Worm (Caenorhabditis elegans) whole organism, L4 larva: ENCODE data around the gene C38H2.3.

Source experiments
- F37D6.2 ChIP-seq: sonication (generic microtip); optimal IDR thresholded peaks from 2 replicates; lab custom pipeline; 2016; ENCODE audit warnings: mild to moderate bottlenecking, missing genetic modification characterization, missing compliant biosample characterization
- F44E2.7 ChIP-seq: fragments of 200-800 bp; sonication (Bioruptor generic); IDR thresholded peaks from 2 replicates; pipeline ENCODE4 v2.1.2; 2022; ENCODE audit warnings: missing genetic modification characterization, missing compliant biosample characterization
- Y105C5A.15 ChIP-seq: fragments of 200-800 bp; sonication (Bioruptor generic); IDR thresholded peaks from 2 replicates; pipeline ENCODE4 v1.3.6; 2022; ENCODE audit warnings: missing genetic modification characterization, missing compliant biosample characterization
- Y48G9A.11 ChIP-seq: fragments of 200-800 bp; sonication (Bioruptor generic); IDR thresholded peaks from 2 replicates; pipeline ENCODE4 v1.3.6; 2022; ENCODE audit warnings: missing genetic modification reagents, missing genetic modification characterization, missing compliant biosample characterization
- ZK337.2 ChIP-seq: fragments of 200-800 bp; sonication (Bioruptor generic); IDR thresholded peaks from 2 replicates; pipeline ENCODE4 v1.3.6; 2022; ENCODE audit warnings: missing genetic modification reagents, missing genetic modification characterization, missing compliant biosample characterization
- ZK546.5 ChIP-seq, 2 experiments: sonication (generic microtip); optimal IDR thresholded peaks; 2 replicates each; lab custom pipeline; 2017; ENCODE audit warnings: missing biosample characterization in 2 of 2, missing genetic modification characterization in 2 of 2
- aha-1 ChIP-seq: fragments of 150-350 bp; peaks from one replicate; lab custom pipeline; 2014; ENCODE audit warnings: missing biosample characterization, missing genetic modification characterization
- ceh-20 ChIP-seq: fragments of 200-800 bp; sonication (Bioruptor generic); IDR thresholded peaks from 2 replicates; pipeline ENCODE4 v1.3.6; 2022; ENCODE audit warnings: missing genetic modification reagents, missing genetic modification characterization, missing compliant biosample characterization
- ceh-28 ChIP-seq: fragments of 150-350 bp; optimal IDR thresholded peaks from 2 replicates; lab custom pipeline; 2014; ENCODE audit warnings: missing biosample characterization, missing genetic modification reagents, missing genetic modification characterization
- ceh-32 ChIP-seq: sonication (generic microtip); optimal IDR thresholded peaks from 2 replicates; lab custom pipeline; 2016; ENCODE audit warnings: mild to moderate bottlenecking, missing genetic modification characterization, missing compliant biosample characterization; ENCODE audit not compliant: poor library complexity
- ces-1 ChIP-seq: fragments of 150-350 bp; sonication (generic microtip); optimal IDR thresholded peaks from 4 replicates; lab custom pipeline; 2014; ENCODE audit warnings: missing biosample characterization, missing genetic modification reagents, missing genetic modification characterization
- ctbp-1 ChIP-seq: fragments of 200-800 bp; sonication (Bioruptor generic); IDR thresholded peaks from 2 replicates; pipeline ENCODE4 v1.3.6; 2022; ENCODE audit warnings: missing genetic modification reagents, missing genetic modification characterization, missing compliant biosample characterization
- daf-12 ChIP-seq: fragments of 150-350 bp; optimal IDR thresholded peaks from 2 replicates; lab custom pipeline; 2014; ENCODE audit warnings: missing biosample characterization, missing genetic modification reagents, missing genetic modification characterization
- daf-16 ChIP-seq, 3 experiments: sonication (generic microtip); optimal IDR thresholded peaks; 2 replicates each; lab custom pipeline; 2016 to 2017; ENCODE audit warnings: missing genetic modification characterization in 3 of 3, missing genetic modification reagents in 3 of 3, mild to moderate bottlenecking in 2 of 3, missing compliant biosample characterization in 2 of 3, missing biosample characterization in 1 of 3, moderate library complexity in 1 of 3
- daf-19 ChIP-seq: fragments of 200-800 bp; sonication (Bioruptor generic); conservative IDR thresholded peaks from 2 replicates; pipeline ENCODE4 v1.3.6; 2022; ENCODE audit warnings: missing genetic modification characterization, missing compliant biosample characterization
- daf-8 ChIP-seq: fragments of 200-800 bp; sonication (Bioruptor generic); IDR thresholded peaks from 2 replicates; pipeline ENCODE4 v1.3.6; 2022; ENCODE audit warnings: missing genetic modification characterization, missing compliant biosample characterization
- dmd-6 ChIP-seq: fragments of 200-800 bp; sonication (Bioruptor generic); IDR thresholded peaks from 2 replicates; pipeline ENCODE4 v1.3.6; 2022; ENCODE audit warnings: missing genetic modification reagents, missing genetic modification characterization, missing compliant biosample characterization
- dmd-9 ChIP-seq: fragments of 200-800 bp; sonication (Bioruptor generic); IDR thresholded peaks from 2 replicates; pipeline ENCODE4 v1.3.6; 2022; ENCODE audit warnings: missing genetic modification reagents, missing genetic modification characterization, missing compliant biosample characterization
- dpl-1 ChIP-seq: fragments of 150-350 bp; optimal IDR thresholded peaks from 2 replicates; lab custom pipeline; 2014; ENCODE audit warnings: missing biosample characterization, missing genetic modification reagents, missing genetic modification characterization
- fkh-10 ChIP-seq: fragments of 150-350 bp; optimal IDR thresholded peaks from 2 replicates; lab custom pipeline; 2014; ENCODE audit warnings: missing biosample characterization, missing genetic modification reagents, missing genetic modification characterization
- gei-8 ChIP-seq: fragments of 200-800 bp; sonication (Bioruptor generic); optimal IDR thresholded peaks from 2 replicates; lab custom pipeline; 2018; ENCODE audit warnings: mild to moderate bottlenecking, missing genetic modification characterization, missing compliant biosample characterization
- hlh-30 ChIP-seq: sonication (generic microtip); optimal IDR thresholded peaks from 2 replicates; lab custom pipeline; 2017; ENCODE audit warnings: antibody characterized with exemption, mild to moderate bottlenecking, missing genetic modification characterization, missing compliant biosample characterization; ENCODE audit not compliant: insufficient read depth
- jun-1 ChIP-seq: fragments of 150-350 bp; optimal IDR thresholded peaks from 2 replicates; lab custom pipeline; 2014; ENCODE audit warnings: missing biosample characterization, missing genetic modification reagents, missing genetic modification characterization
- lir-3 ChIP-seq: sonication (generic microtip); optimal IDR thresholded peaks from 2 replicates; lab custom pipeline; 2016; ENCODE audit warnings: mild to moderate bottlenecking, missing genetic modification characterization, missing compliant biosample characterization
- lsy-2 ChIP-seq, 2 experiments: fragments of 150-350 bp in 1 of 2; sonication (generic microtip) in 1 of 2; optimal IDR thresholded peaks; 2 replicates each; lab custom pipeline; 2014 to 2017; ENCODE audit warnings: missing biosample characterization in 2 of 2, missing genetic modification characterization in 2 of 2
- madf-5 ChIP-seq, 2 experiments: fragments of 200-800 bp; sonication (Bioruptor generic); IDR thresholded peaks; 2 replicates each; pipeline ENCODE4 v1.3.6; 2022; ENCODE audit warnings: missing compliant biosample characterization in 2 of 2, missing genetic modification characterization in 2 of 2
- mep-1 ChIP-seq: fragments of 150-350 bp; sonication (generic microtip); optimal IDR thresholded peaks from 3 replicates; lab custom pipeline; 2014; ENCODE audit warnings: missing biosample characterization, missing genetic modification characterization
- mxl-3 ChIP-seq: fragments of 200-800 bp; sonication (Bioruptor generic); optimal IDR thresholded peaks from 2 replicates; lab custom pipeline; 2018; ENCODE audit warnings: mild to moderate bottlenecking, missing genetic modification characterization, missing compliant biosample characterization
- nhr-6 ChIP-seq: fragments of 150-350 bp; optimal IDR thresholded peaks from 2 replicates; lab custom pipeline; 2014; ENCODE audit warnings: missing biosample characterization, missing genetic modification characterization
- nhr-76 ChIP-seq: fragments of 150-350 bp; optimal IDR thresholded peaks from 2 replicates; lab custom pipeline; 2014; ENCODE audit warnings: missing biosample characterization, missing genetic modification characterization
- rbr-2 ChIP-seq: sonication (generic microtip); optimal IDR thresholded peaks from 2 replicates; lab custom pipeline; 2016; ENCODE audit warnings: missing genotype, missing genetic modification characterization, missing compliant biosample characterization
- sdz-12 ChIP-seq: fragments of 200-800 bp; sonication (Bioruptor generic); optimal IDR thresholded peaks from 2 replicates; lab custom pipeline; 2018; ENCODE audit warnings: mild to moderate bottlenecking, missing genetic modification characterization, missing compliant biosample characterization
- set-16 ChIP-seq: fragments of 200-800 bp; sonication (Bioruptor generic); IDR thresholded peaks from 2 replicates; pipeline ENCODE4 v1.3.6; 2022; ENCODE audit warnings: missing genetic modification reagents, missing genetic modification characterization, missing compliant biosample characterization
- snpc-1.2 ChIP-seq: fragments of 200-800 bp; sonication (Bioruptor generic); IDR thresholded peaks from 2 replicates; pipeline ENCODE4 v1.3.6; 2022; ENCODE audit warnings: missing genetic modification reagents, missing genetic modification characterization, missing compliant biosample characterization
- tag-97 ChIP-seq: fragments of 200-800 bp; sonication (Bioruptor generic); IDR thresholded peaks from 2 replicates; pipeline ENCODE4 v1.3.6; 2022; ENCODE audit warnings: missing genetic modification characterization, missing compliant biosample characterization
- unc-39 ChIP-seq: sonication (generic microtip); optimal IDR thresholded peaks from 2 replicates; lab custom pipeline; 2017; ENCODE audit warnings: missing biosample characterization, missing genetic modification characterization
- vab-7 ChIP-seq: fragments of 200-800 bp; sonication (Bioruptor generic); IDR thresholded peaks from 2 replicates; pipeline ENCODE4 v1.3.6; 2022; ENCODE audit warnings: missing genetic modification reagents, missing genetic modification characterization, missing compliant biosample characterization
- zag-1 ChIP-seq: fragments of 150-350 bp; optimal IDR thresholded peaks from 2 replicates; lab custom pipeline; 2014; ENCODE audit warnings: missing biosample characterization, missing genetic modification characterization
- ztf-7 ChIP-seq: fragments of 150-350 bp; optimal IDR thresholded peaks from 2 replicates; lab custom pipeline; 2014; ENCODE audit warnings: missing biosample characterization, missing genetic modification characterization

Gene C38H2.3

ce11 chrIII:10364656-10365055 is 21.7 kb downstream of the C38H2.3 start, which contains the start of gene tbc-8:
tbc-8 (plus strand) TSS chrIII:10364956.
- TF ChIP-seq aha-1 (peak; percentile 48), ztf-7 (no peak)

ce11 chrIII:10362920-10363319 is 23.5 kb downstream of the C38H2.3 start:
- TF ChIP-seq mxl-3 (GFP tag; lab: Kevin White, UChicago) (no peak), lir-3 (no peak), zag-1 (tag; lab: Kevin White, UChicago) (no peak), ceh-28 (tag; lab: Kevin White, UChicago) (no peak), Y105C5A.15 (no peak), ztf-7 (no peak), set-16 (GFP tag; lab: Robert Waterston, UW) (no peak), unc-39 (tag; lab: Kevin White, UChicago) (no peak), ceh-20 (no peak), daf-19 (GFP tag; lab: Robert Waterston, UW) (no peak), Y48G9A.11 (no peak), F37D6.2 (no peak), lsy-2 (tag; optimal IDR thresholded peaks at IDR 0.05; lab: Kevin White, UChicago) (no peak), madf-5 (GFP tag; IDR thresholded peaks at IDR 0.05; lab: Robert Waterston, UW) (no peak)

DNA sequence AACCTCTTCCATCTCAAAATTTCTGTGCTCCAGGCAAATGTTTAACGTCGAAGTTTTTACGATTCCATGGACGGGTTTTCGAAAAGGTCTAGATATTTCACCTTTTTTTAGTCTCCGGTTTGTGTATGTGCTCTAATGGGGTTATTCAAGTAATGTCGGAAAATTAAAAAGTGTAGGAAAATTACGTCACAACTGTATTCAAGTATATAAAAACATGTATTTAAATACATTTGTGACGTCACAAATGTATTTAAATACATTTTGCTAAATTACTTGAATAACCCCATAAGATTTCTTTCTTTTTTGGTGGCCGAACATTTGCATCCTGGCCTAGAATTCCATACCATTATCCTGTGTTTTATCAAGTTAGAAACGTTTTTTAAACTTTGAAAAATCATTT is 24.9 kb downstream of the C38H2.3 start:
- TF ChIP-seq sdz-12 (GFP tag; lab: Kevin White, UChicago) (no peak), ceh-28 (tag; lab: Kevin White, UChicago) (no peak), rbr-2 (no peak), F44E2.7 (GFP tag; lab: Robert Waterston, UW) (no peak)

DNA sequence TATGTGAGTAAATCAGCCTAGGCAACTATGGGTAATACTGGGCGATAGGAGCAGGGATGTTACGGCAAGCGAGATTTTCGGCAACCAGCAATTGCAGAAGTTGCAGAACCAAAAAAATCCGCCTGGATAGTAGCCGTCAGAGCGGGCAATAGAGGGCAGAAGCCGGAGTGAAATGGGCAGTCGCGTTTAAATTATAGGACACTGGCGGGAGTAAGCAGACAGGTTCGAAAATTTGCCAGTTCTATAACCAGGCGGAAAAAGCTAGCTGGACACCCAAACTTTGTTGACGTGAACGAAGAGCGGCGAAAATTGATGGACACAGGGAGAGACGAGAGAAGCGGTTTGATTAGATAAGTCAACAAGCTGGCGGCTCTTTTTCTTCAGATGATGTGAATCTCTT is 26.5 kb downstream of the C38H2.3 start:
- TF ChIP-seq aha-1 (peak; percentile 93), mep-1 (no peak)

- TF ChIP-seq sdz-12 (GFP tag; lab: Kevin White, UChicago) (no peak), ztf-7 (no peak), daf-8 (GFP tag; lab: Robert Waterston, UW) (no peak), nhr-6 (tag; lab: Kevin White, UChicago) (no peak), vab-7 (GFP tag; lab: Robert Waterston, UW) (no peak), hlh-30 (tag; lab: Kevin White, UChicago) (no peak), daf-16 (GFP tag; optimal IDR thresholded peaks at IDR 0.05; lab: Kevin White, UChicago) (no peak), daf-16 (tag; optimal IDR thresholded peaks at IDR 0.05; lab: Kevin White, UChicago) (no peak), gei-8 (GFP tag; lab: Kevin White, UChicago) (no peak), ZK546.5 (tag; optimal IDR thresholded peaks at IDR 0.05; lab: Kevin White, UChicago) (no peak), aha-1 (peak; percentile 14), fkh-10 (GFP tag; lab: Kevin White, UChicago) (peak; percentile 62), ces-1 (GFP tag; lab: Kevin White, UChicago) (peak; percentile 86), unc-39 (tag; lab: Kevin White, UChicago) (no peak), ctbp-1 (0 out of 2 replicates have a peak, but pooled peaks have one; percentile 55), tag-97 (GFP tag; lab: Robert Waterston, UW) (no peak), daf-12 (tag; lab: Kevin White, UChicago) (no peak), dmd-9 (GFP tag; lab: Robert Waterston, UW) (no peak), Y48G9A.11 (no peak), nhr-76 (tag; lab: Kevin White, UChicago) (no peak), lsy-2 (tag; optimal IDR thresholded peaks at IDR 0.05; lab: Kevin White, UChicago) (peak in 1 of 2 experiments; percentile 46), jun-1 (tag; lab: Kevin White, UChicago) (no peak), ceh-32 (no peak), ZK337.2 (no peak), snpc-1.2 (GFP tag; lab: Robert Waterston, UW) (no peak), dmd-6 (no peak), dpl-1 (GFP tag; lab: Kevin White, UChicago) (no peak)
Observed at ce11 chrIII:10358751-10359150, 27.6 kb downstream of the C38H2.3 start.
